Worm (Caenorhabditis elegans) whole organism, L4 larva: ENCODE results near the gene cfap-20.

ENCODE experiments used
- Y75B8A.6 ChIP-seq: fragments of 200-800 bp; sonication (Bioruptor generic); IDR thresholded peaks from 2 replicates; pipeline ENCODE4 v1.3.6; 2022; ENCODE audit warnings: missing genetic modification reagents, missing genetic modification characterization, missing compliant biosample characterization
- ZK546.5 ChIP-seq, 2 experiments: sonication (generic microtip); optimal IDR thresholded peaks; 2 replicates each; lab custom pipeline; 2017; ENCODE audit warnings: missing biosample characterization in 2 of 2, missing genetic modification characterization in 2 of 2
- ceh-82 ChIP-seq: sonication (generic microtip); optimal IDR thresholded peaks from 2 replicates; lab custom pipeline; 2017; ENCODE audit warnings: missing biosample characterization, missing genetic modification characterization
- egl-27 ChIP-seq: sonication (generic microtip); optimal IDR thresholded peaks from 3 replicates; lab custom pipeline; 2017; ENCODE audit warnings: missing biosample characterization, missing genetic modification reagents, missing genetic modification characterization
- hlh-30 ChIP-seq: sonication (generic microtip); optimal IDR thresholded peaks from 2 replicates; lab custom pipeline; 2017; ENCODE audit warnings: antibody characterized with exemption, mild to moderate bottlenecking, missing genetic modification characterization, missing compliant biosample characterization; ENCODE audit not compliant: insufficient read depth
- lsy-2 ChIP-seq, 2 experiments: fragments of 150-350 bp in 1 of 2; sonication (generic microtip) in 1 of 2; optimal IDR thresholded peaks; 2 replicates each; lab custom pipeline; 2014 to 2017; ENCODE audit warnings: missing biosample characterization in 2 of 2, missing genetic modification characterization in 2 of 2
- nhr-28 ChIP-seq: fragments of 150-350 bp; optimal IDR thresholded peaks from 2 replicates; lab custom pipeline; 2014; ENCODE audit warnings: missing biosample characterization, missing genetic modification characterization
- sdz-12 ChIP-seq: fragments of 200-800 bp; sonication (Bioruptor generic); optimal IDR thresholded peaks from 2 replicates; lab custom pipeline; 2018; ENCODE audit warnings: mild to moderate bottlenecking, missing genetic modification characterization, missing compliant biosample characterization
- tra-1 ChIP-seq: fragments of 200-800 bp; sonication (Bioruptor generic); IDR thresholded peaks from 2 replicates; pipeline ENCODE4 v1.3.6; 2022; ENCODE audit warnings: missing genetic modification reagents, missing genetic modification characterization, missing compliant biosample characterization

DNA sequence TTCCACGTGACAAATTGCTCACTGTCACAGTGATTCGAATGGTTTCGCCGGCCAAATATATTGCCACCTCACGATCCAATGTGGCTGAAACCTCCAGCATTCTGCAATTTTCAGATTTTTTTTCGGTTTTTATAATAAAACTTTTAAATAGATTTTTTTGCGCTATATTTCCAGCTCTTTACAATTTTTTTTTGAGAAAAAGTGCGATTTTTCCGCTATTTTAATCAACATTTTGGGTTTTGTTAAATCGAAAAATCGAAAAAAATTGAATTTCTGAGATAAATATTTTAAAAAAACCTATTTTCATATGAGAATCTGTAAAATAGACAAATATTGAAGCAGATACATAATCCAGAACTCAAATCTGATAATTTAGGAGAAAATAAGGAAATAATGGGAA lies 38.3 kb downstream of the cfap-20 start, which contains the start of gene M01F1.9:
- TF ChIP-seq nhr-28 (tag; lab: Kevin White, UChicago) (no peak), ZK546.5 (tag; optimal IDR thresholded peaks at IDR 0.05; lab: Kevin White, UChicago) (no peak), ceh-82 (tag; lab: Kevin White, UChicago) (no peak), lsy-2 (tag; optimal IDR thresholded peaks at IDR 0.05; lab: Kevin White, UChicago) (no peak), egl-27 (tag; lab: Kevin White, UChicago) (no peak), tra-1 (GFP tag; lab: Robert Waterston, UW) (no peak), sdz-12 (no peak), Y75B8A.6 (GFP tag; lab: Robert Waterston, UW) (no peak), hlh-30 (tag; lab: Kevin White, UChicago) (no peak)
